Worm (Caenorhabditis elegans) whole organism, L2 larva: ENCODE results near the gene bmk-1.

Experiments
- C34F6.9 ChIP-seq: fragments of 150-350 bp; optimal IDR thresholded peaks from 2 replicates; lab custom pipeline; 2014; ENCODE audit warnings: missing biosample characterization, missing genetic modification characterization
- F13H6.1 ChIP-seq: sonication (generic microtip); optimal IDR thresholded peaks from 2 replicates; lab custom pipeline; 2016; ENCODE audit warnings: missing genetic modification characterization, missing compliant biosample characterization
- Y55F3AM.14 ChIP-seq: fragments of 200-800 bp; sonication (Bioruptor generic); optimal IDR thresholded peaks from 2 replicates; lab custom pipeline; 2018; ENCODE audit warnings: mild to moderate bottlenecking, missing genetic modification characterization, missing compliant biosample characterization
- alr-1 ChIP-seq: fragments of 150-350 bp; optimal IDR thresholded peaks from 2 replicates; lab custom pipeline; 2014; ENCODE audit warnings: missing biosample characterization, missing genetic modification characterization
- aly-2 ChIP-seq: fragments of 150-350 bp; optimal IDR thresholded peaks from 2 replicates; lab custom pipeline; 2014; ENCODE audit warnings: missing biosample characterization, missing genetic modification characterization
- ama-1 ChIP-seq: fragments of 150-350 bp; optimal IDR thresholded peaks from 2 replicates; lab custom pipeline; 2018; ENCODE audit warnings: inconsistent platforms
- blmp-1 ChIP-seq: sonication (generic microtip); optimal IDR thresholded peaks from 2 replicates; lab custom pipeline; 2017; ENCODE audit warnings: missing genetic modification characterization, mild to moderate bottlenecking, missing compliant biosample characterization, antibody characterized with exemption, moderate library complexity; ENCODE audit not compliant: insufficient read depth
- ceh-16 ChIP-seq: fragments of 150-350 bp; optimal IDR thresholded peaks from 2 replicates; lab custom pipeline; 2014; ENCODE audit warnings: missing biosample characterization, missing genetic modification characterization
- crh-2 ChIP-seq: sonication (generic microtip); optimal IDR thresholded peaks from 2 replicates; lab custom pipeline; 2017; ENCODE audit warnings: missing biosample characterization, missing genetic modification characterization
- dmd-4 ChIP-seq: sonication (generic microtip); optimal IDR thresholded peaks from 2 replicates; lab custom pipeline; 2017; ENCODE audit warnings: missing biosample characterization, missing genetic modification characterization
- egl-27 ChIP-seq: sonication (generic microtip); optimal IDR thresholded peaks from 3 replicates; lab custom pipeline; 2017; ENCODE audit warnings: missing biosample characterization, missing genetic modification reagents, missing genetic modification characterization
- elt-3 ChIP-seq: sonication (generic microtip); optimal IDR thresholded peaks from 2 replicates; lab custom pipeline; 2017; ENCODE audit warnings: missing biosample characterization, missing genetic modification characterization
- fos-1 ChIP-seq: fragments of 150-350 bp; optimal IDR thresholded peaks from 2 replicates; lab custom pipeline; 2014; ENCODE audit warnings: missing biosample characterization, missing genetic modification characterization
- gmeb-1 ChIP-seq: fragments of 150-350 bp; optimal IDR thresholded peaks from 2 replicates; lab custom pipeline; 2014; ENCODE audit warnings: missing biosample characterization, missing genetic modification characterization
- lin-13 ChIP-seq: fragments of 150-350 bp; optimal IDR thresholded peaks from 2 replicates; lab custom pipeline; 2014; ENCODE audit warnings: missing biosample characterization, missing genetic modification reagents, missing genetic modification characterization
- lin-39 ChIP-seq: fragments of 150-350 bp; optimal IDR thresholded peaks from 2 replicates; lab custom pipeline; 2014; ENCODE audit warnings: missing biosample characterization, missing genetic modification reagents, missing genetic modification characterization
- mdl-1 ChIP-seq, 2 experiments: fragments of 150-350 bp in 1 of 2; sonication (generic microtip) in 1 of 2; optimal IDR thresholded peaks; 2 replicates each; lab custom pipeline; 2017; ENCODE audit warnings: missing biosample characterization in 2 of 2, missing genetic modification characterization in 2 of 2
- nhr-10 ChIP-seq: sonication (generic microtip); optimal IDR thresholded peaks from 2 replicates; lab custom pipeline; 2017; ENCODE audit warnings: missing biosample characterization, missing genetic modification characterization
- nhr-11 ChIP-seq: fragments of 150-350 bp; optimal IDR thresholded peaks from 2 replicates; lab custom pipeline; 2014; ENCODE audit warnings: missing biosample characterization, missing genetic modification characterization
- nhr-21 ChIP-seq: fragments of 150-350 bp; optimal IDR thresholded peaks from 2 replicates; lab custom pipeline; 2014; ENCODE audit warnings: missing biosample characterization, missing genetic modification characterization
- nhr-23 ChIP-seq: fragments of 150-350 bp; optimal IDR thresholded peaks from 2 replicates; lab custom pipeline; 2014; ENCODE audit warnings: missing biosample characterization, missing genetic modification reagents, missing genetic modification characterization
- nhr-237 ChIP-seq: fragments of 150-350 bp; optimal IDR thresholded peaks from 2 replicates; lab custom pipeline; 2014; ENCODE audit warnings: missing biosample characterization, missing genetic modification characterization
- nhr-6 ChIP-seq: fragments of 150-350 bp; optimal IDR thresholded peaks from 2 replicates; lab custom pipeline; 2014; ENCODE audit warnings: missing biosample characterization, missing genetic modification characterization
- nhr-77 ChIP-seq: fragments of 150-350 bp; optimal IDR thresholded peaks from 2 replicates; lab custom pipeline; 2014; ENCODE audit warnings: missing biosample characterization, missing genetic modification characterization
- peb-1 ChIP-seq: fragments of 150-350 bp; optimal IDR thresholded peaks from 2 replicates; lab custom pipeline; 2014; ENCODE audit warnings: missing biosample characterization, missing genetic modification characterization
- sem-4 ChIP-seq: fragments of 150-350 bp; optimal IDR thresholded peaks from 2 replicates; lab custom pipeline; 2014; ENCODE audit warnings: missing biosample characterization, missing genetic modification reagents, missing genetic modification characterization
- skn-1 ChIP-seq: sonication (generic microtip); optimal IDR thresholded peaks from 2 replicates; lab custom pipeline; 2017; ENCODE audit warnings: missing biosample characterization, missing genetic modification characterization
- sma-3 ChIP-seq: sonication (generic microtip); optimal IDR thresholded peaks from 2 replicates; lab custom pipeline; 2016; ENCODE audit warnings: missing genetic modification reagents, missing genetic modification characterization, missing compliant biosample characterization
- unc-39 ChIP-seq: fragments of 150-350 bp; optimal IDR thresholded peaks from 2 replicates; lab custom pipeline; 2014; ENCODE audit warnings: missing biosample characterization, missing genetic modification characterization
- unc-62 ChIP-seq: fragments of 150-350 bp; optimal IDR thresholded peaks from 2 replicates; lab custom pipeline; 2014; ENCODE audit warnings: missing biosample characterization, missing genetic modification reagents, missing genetic modification characterization
- ztf-1 ChIP-seq: fragments of 200-800 bp; sonication (Bioruptor generic); conservative IDR thresholded peaks from 2 replicates; pipeline ENCODE4 v1.3.6; 2022; ENCODE audit warnings: missing genetic modification characterization, missing compliant biosample characterization
- ztf-4 ChIP-seq: fragments of 150-350 bp; optimal IDR thresholded peaks from 2 replicates; lab custom pipeline; 2014; ENCODE audit warnings: missing biosample characterization, missing genetic modification characterization

The bmk-1 gene

DNA sequence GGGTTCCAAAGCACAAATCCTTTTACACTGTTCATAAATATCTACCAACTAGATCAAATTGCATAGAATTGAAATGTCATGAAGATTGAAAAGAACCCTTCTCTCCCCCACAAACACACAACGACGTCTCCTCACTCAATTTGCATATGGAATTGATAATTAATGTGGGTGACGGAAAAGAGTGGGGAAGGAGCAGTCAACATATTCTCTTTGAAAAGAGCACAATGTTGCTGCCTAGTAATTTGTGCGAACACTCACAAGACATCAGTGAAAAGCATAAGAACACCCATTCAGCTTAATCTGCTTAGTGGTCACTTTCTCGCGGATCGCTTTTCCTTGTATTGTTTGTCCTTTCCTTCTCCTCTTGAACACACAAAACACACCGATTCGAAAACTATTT, 39.7 kb upstream of the bmk-1 start:
- TF ChIP-seq egl-27: no peak
- TF ChIP-seq nhr-6: no peak
- TF ChIP-seq nhr-11 (tag; lab: Kevin White, UChicago): no peak
- no peak for TF ChIP-seq dmd-4
- TF ChIP-seq nhr-237 (tag; lab: Kevin White, UChicago): no peak
- TF ChIP-seq peb-1 (tag; lab: Kevin White, UChicago): no peak
- no peak for TF ChIP-seq sem-4 (tag; lab: Kevin White, UChicago)
- TF ChIP-seq aly-2 (tag; lab: Kevin White, UChicago): no peak
- TF ChIP-seq crh-2 (tag; lab: Kevin White, UChicago): no peak
- TF ChIP-seq sma-3 (GFP tag; lab: Kevin White, UChicago): no peak
- no peak for TF ChIP-seq unc-62 (GFP tag; lab: Kevin White, UChicago)
- TF ChIP-seq ztf-1: no peak

DNA sequence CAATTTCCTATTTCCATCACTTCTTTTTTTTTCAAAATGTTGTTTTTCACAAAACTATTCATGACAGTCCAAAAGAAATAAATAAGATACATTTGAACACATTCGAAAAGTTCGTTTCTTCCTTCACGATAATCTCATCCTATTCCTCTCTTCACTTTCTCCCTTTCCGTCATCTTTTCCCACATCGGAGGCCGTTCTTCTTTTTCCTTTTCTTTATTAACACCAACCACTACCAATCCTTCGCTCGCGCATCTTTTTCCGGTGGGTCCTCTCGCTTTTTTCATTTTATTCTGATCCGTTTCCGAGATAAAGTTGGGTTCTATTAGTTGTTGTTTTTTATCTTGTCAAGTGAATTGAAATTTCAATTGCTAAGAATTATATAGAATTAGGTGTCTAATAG, 38.7 kb upstream of the bmk-1 start:
- peak; percentile 77 for TF ChIP-seq blmp-1 (tag; lab: Kevin White, UChicago)
- TF ChIP-seq C34F6.9 (tag; lab: Kevin White, UChicago): peak; percentile 17
- TF ChIP-seq sem-4 (tag; lab: Kevin White, UChicago): peak; percentile 21
- TF ChIP-seq alr-1 (tag; lab: Kevin White, UChicago): no peak

DNA sequence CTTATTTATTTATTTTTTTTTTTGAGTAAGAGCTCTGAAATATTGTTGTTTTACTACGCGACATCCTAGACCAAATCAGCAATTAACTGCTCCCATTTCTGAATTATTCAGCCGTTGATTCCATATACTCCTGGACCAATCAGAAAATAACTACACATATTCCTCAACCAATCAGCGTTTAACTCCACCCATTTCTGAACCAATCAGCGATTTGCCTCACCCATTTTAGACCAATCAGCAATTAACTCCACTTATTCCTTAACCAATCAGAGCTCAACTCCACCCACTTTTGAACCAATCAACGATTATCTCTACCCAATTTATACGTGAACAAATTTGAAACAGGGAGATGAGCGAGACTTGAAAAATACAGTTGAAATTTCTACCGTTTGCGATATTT, 36.9 kb upstream of the bmk-1 start:
- no peak for TF ChIP-seq unc-62 (GFP tag; lab: Kevin White, UChicago)
- TF ChIP-seq nhr-21 (tag; lab: Kevin White, UChicago): no peak
- no peak for TF ChIP-seq ztf-1
- TF ChIP-seq ama-1 (lab: Kevin White, UChicago): no peak
- no peak for TF ChIP-seq unc-39 (tag; lab: Kevin White, UChicago)
- TF ChIP-seq nhr-10 (tag; lab: Kevin White, UChicago): no peak
- TF ChIP-seq elt-3 (tag; lab: Kevin White, UChicago): no peak
- no peak for TF ChIP-seq mdl-1 (tag; optimal IDR thresholded peaks at IDR 0.05; lab: Kevin White, UChicago)
- TF ChIP-seq lin-39 (tag; lab: Kevin White, UChicago): no peak

DNA sequence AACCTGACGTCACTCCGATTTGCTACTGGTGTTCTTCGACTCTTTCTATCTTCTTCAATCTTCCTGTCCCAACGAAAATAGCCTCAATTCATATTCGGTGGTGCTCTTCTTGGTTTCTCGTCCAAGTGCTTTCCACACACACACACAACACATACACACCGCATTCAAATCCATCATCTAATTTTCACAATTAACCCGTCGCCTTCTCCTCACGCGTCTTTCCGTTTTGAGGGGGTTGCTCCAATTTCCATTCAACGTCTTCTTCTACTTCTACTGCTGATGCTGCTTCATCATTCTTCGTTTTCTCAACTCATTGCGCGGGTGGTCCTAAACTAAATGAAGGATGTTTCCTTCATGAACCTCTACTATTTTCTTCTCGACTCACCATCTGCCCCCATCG, 34.3 kb upstream of the bmk-1 start:
- TF ChIP-seq nhr-23 (tag; lab: Kevin White, UChicago): no peak
- TF ChIP-seq aly-2 (tag; lab: Kevin White, UChicago): no peak

DNA sequence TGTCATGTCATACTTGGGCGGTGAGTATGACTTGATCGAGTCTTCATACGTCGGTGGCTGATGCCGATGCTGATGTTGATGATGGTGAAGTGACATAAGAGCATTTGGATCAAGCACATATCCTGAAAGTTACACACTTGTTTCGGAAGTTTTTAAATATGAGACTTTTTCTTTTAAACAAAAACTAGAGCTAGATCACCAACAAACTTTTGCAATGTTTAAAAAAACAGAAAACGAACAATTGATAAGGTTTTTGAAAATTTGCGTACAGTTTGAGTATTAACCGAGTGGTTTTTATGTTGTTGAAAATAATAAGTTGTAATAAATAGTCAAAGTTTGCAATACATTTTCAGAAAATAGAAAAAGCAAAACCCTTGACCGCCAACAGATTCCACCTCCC, 27.8 kb upstream of the bmk-1 start, which contains the start of gene R02D5.4:
Gene R02D5.4 (minus strand): TSS at position 101 of the 400 bp plus-strand sequence.
- no peak for TF ChIP-seq ztf-4 (tag; lab: Kevin White, UChicago)
- no peak for TF ChIP-seq unc-62 (GFP tag; lab: Kevin White, UChicago)
- no peak for TF ChIP-seq elt-3 (tag; lab: Kevin White, UChicago)
- TF ChIP-seq Y55F3AM.14 (GFP tag; lab: Kevin White, UChicago): no peak
- no peak for TF ChIP-seq C34F6.9 (tag; lab: Kevin White, UChicago)
- TF ChIP-seq ama-1 (lab: Kevin White, UChicago): no peak
- TF ChIP-seq skn-1 (tag; lab: Kevin White, UChicago): no peak
- TF ChIP-seq F13H6.1 (tag; lab: Kevin White, UChicago): no peak
- no peak for TF ChIP-seq blmp-1 (tag; lab: Kevin White, UChicago)
- TF ChIP-seq lin-13 (GFP tag; lab: Kevin White, UChicago): no peak
- no peak for TF ChIP-seq gmeb-1 (tag; lab: Kevin White, UChicago)
- TF ChIP-seq dmd-4: no peak
- no peak for TF ChIP-seq fos-1 (tag; lab: Kevin White, UChicago)
- TF ChIP-seq nhr-237 (tag; lab: Kevin White, UChicago): no peak
- no peak for TF ChIP-seq mdl-1 (tag; optimal IDR thresholded peaks at IDR 0.05; lab: Kevin White, UChicago)
- no peak for TF ChIP-seq crh-2 (tag; lab: Kevin White, UChicago)

DNA sequence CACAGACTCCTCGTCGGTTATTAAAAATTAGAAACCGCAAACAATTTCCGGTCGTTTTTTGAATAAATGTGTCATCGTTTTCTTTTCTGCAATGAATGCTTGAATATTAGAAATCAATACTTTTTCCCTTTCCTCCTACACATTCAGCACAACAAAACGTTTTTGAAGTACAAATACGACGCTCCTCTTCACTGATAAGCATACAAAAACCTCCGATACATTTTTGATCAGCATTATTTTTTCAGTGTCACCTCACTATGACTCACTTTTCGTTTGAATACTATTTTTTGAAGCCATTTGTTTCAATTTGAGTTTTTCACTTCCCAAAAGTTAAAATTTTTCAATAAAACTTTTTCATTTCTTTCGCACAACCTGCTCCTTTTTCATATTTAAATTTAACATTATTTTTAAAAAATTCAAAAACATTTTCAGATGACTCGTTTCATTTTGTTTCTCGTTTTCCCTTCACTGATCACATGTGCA, 26.0 kb upstream of the bmk-1 start, which contains the start of gene R02D5.3:
Gene R02D5.3 (plus strand): TSS at position 433 of the 483 bp plus-strand sequence.
- TF ChIP-seq mdl-1 (tag; optimal IDR thresholded peaks at IDR 0.05; lab: Kevin White, UChicago): no peak
- peak; percentile 61 for TF ChIP-seq skn-1 (tag; lab: Kevin White, UChicago)
- TF ChIP-seq ceh-16 (tag; lab: Kevin White, UChicago): no peak
- TF ChIP-seq ama-1 (lab: Kevin White, UChicago): no peak
- no peak for TF ChIP-seq nhr-21 (tag; lab: Kevin White, UChicago)
- no peak for TF ChIP-seq nhr-237 (tag; lab: Kevin White, UChicago)
- peak; percentile 96 for TF ChIP-seq fos-1 (tag; lab: Kevin White, UChicago)
- no peak for TF ChIP-seq nhr-77 (tag; lab: Kevin White, UChicago)
